Worm (Caenorhabditis elegans) whole organism, midembryonic: ENCODE measurements around the gene frpr-9.

Source experiments
- T22C8.4 ChIP-seq: fragments of 200-800 bp; sonication (Bioruptor generic); IDR thresholded peaks from 2 replicates; pipeline ENCODE4 v1.3.6; 2022; ENCODE audit warnings: missing genetic modification characterization, missing compliant biosample characterization
- cog-1 ChIP-seq: sonication (generic microtip); optimal IDR thresholded peaks from 2 replicates; lab custom pipeline; 2016; ENCODE audit warnings: missing genetic modification characterization, missing compliant biosample characterization
- flt-1 ChIP-seq: fragments of 200-800 bp; sonication (Bioruptor generic); IDR thresholded peaks from 2 replicates; pipeline ENCODE4 v1.3.6; 2022; ENCODE audit warnings: missing genetic modification characterization, missing compliant biosample characterization
- klf-2 ChIP-seq: fragments of 200-800 bp; sonication (Bioruptor generic); conservative IDR thresholded peaks from 2 replicates; pipeline ENCODE4 v1.3.6; 2022; ENCODE audit warnings: missing genetic modification reagents, missing genetic modification characterization, missing compliant biosample characterization
- med-1 ChIP-seq: sonication (generic microtip); optimal IDR thresholded peaks from 2 replicates; lab custom pipeline; 2017; ENCODE audit warnings: missing genetic modification characterization, mild to moderate bottlenecking, missing compliant biosample characterization, antibody characterized with exemption, missing genetic modification reagents; ENCODE audit not compliant: insufficient read depth
- ref-1 ChIP-seq: fragments of 200-800 bp; sonication (Bioruptor generic); conservative IDR thresholded peaks from 2 replicates; pipeline ENCODE4 v1.3.6; 2022; ENCODE audit warnings: missing genetic modification reagents, missing genetic modification characterization, missing compliant biosample characterization
- tab-1 ChIP-seq: fragments of 200-800 bp; sonication (Bioruptor generic); IDR thresholded peaks from 2 replicates; pipeline ENCODE4 v1.3.6; 2022; ENCODE audit warnings: missing genetic modification characterization, missing compliant biosample characterization
- ztf-23 ChIP-seq: fragments of 200-800 bp; sonication (Bioruptor generic); IDR thresholded peaks from 2 replicates; pipeline ENCODE4 v1.3.6; 2022; ENCODE audit warnings: missing genetic modification reagents, missing genetic modification characterization, missing compliant biosample characterization
- ztf-29 ChIP-seq: fragments of 200-800 bp; sonication (Bioruptor generic); IDR thresholded peaks from 2 replicates; pipeline ENCODE4 v1.3.6; 2022; ENCODE audit warnings: missing genetic modification reagents, missing genetic modification characterization, missing compliant biosample characterization

The frpr-9 gene

ce11 chrV:11040020-11040419 is 48.1 kb downstream of the frpr-9 start, which contains the start of gene C45B11.9:
Gene C45B11.9, plus strand, starts transcription at chrV:11040320.
- no peak for TF ChIP-seq ztf-23 (GFP tag; lab: Robert Waterston, UW)
- TF ChIP-seq tab-1 (GFP tag; lab: Robert Waterston, UW): no peak
- TF ChIP-seq ref-1 (GFP tag; lab: Robert Waterston, UW): no peak
- TF ChIP-seq med-1 (GFP tag; lab: Kevin White, UChicago): no peak
- no peak for TF ChIP-seq T22C8.4 (GFP tag; lab: Robert Waterston, UW)
- TF ChIP-seq flt-1: no peak
- no peak for TF ChIP-seq cog-1 (tag; lab: Kevin White, UChicago)
- TF ChIP-seq klf-2 (GFP tag; lab: Robert Waterston, UW): no peak
- no peak for TF ChIP-seq ztf-29 (GFP tag; lab: Robert Waterston, UW)

DNA sequence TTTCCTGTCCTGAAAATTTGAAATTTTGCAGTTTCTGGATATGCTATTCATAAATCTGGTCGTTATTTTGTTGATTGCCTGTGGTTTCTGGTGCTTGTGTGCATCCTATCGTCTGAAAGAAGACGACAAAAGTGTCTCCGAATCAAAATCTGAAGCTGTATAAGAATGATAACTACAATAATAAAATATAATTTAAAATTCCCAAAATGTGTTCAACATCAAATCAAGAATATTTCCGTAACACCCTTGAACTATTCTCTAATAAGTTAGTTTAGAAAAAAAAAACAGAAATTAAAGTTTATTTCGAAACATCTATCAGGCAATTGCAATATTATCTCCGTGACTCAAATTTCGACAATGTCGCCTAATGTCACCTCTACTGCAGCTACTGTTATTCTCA is 48.6 kb downstream of the frpr-9 start, which contains the start of gene C45B11.8:
Gene C45B11.8, plus strand, starts transcription at position 301 of the 400 bp plus-strand sequence.
- no peak for TF ChIP-seq ztf-29 (GFP tag; lab: Robert Waterston, UW)
- TF ChIP-seq tab-1 (GFP tag; lab: Robert Waterston, UW): no peak
- no peak for TF ChIP-seq T22C8.4 (GFP tag; lab: Robert Waterston, UW)
- no peak for TF ChIP-seq flt-1
- no peak for TF ChIP-seq ztf-23 (GFP tag; lab: Robert Waterston, UW)
- TF ChIP-seq cog-1 (tag; lab: Kevin White, UChicago): no peak
- no peak for TF ChIP-seq klf-2 (GFP tag; lab: Robert Waterston, UW)
- TF ChIP-seq med-1 (GFP tag; lab: Kevin White, UChicago): no peak

- no peak for TF ChIP-seq T22C8.4 (GFP tag; lab: Robert Waterston, UW)
- no peak for TF ChIP-seq flt-1
- TF ChIP-seq ref-1 (GFP tag; lab: Robert Waterston, UW): no peak
- TF ChIP-seq cog-1 (tag; lab: Kevin White, UChicago): no peak
- TF ChIP-seq ztf-23 (GFP tag; lab: Robert Waterston, UW): no peak
- TF ChIP-seq tab-1 (GFP tag; lab: Robert Waterston, UW): no peak
- no peak for TF ChIP-seq med-1 (GFP tag; lab: Kevin White, UChicago)
Observed at ce11 chrV:11041499-11041898, 49.6 kb downstream of the frpr-9 start, which contains the start of gene C45B11.5. Gene C45B11.5, plus strand, starts transcription at chrV:11041799.

DNA sequence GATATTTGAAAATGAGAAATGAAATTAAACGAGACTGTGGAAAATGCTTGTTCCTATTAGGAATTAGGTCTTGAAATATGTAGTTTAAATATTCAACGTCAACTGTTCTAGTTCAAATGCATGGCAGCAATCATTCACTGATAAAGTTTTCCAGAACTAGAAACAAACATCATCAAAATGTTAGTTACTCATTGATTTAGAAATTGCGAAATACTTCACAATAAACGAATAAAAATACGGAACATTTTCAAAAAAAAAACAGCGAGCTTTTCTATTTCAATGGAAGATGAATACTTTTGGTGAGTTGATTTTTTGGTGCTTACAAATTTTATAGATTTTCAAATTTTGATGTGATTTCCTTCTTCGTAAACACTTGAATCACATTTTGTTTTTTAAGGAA is 50.6 kb downstream of the frpr-9 start, which contains the start of gene C45B11.2:
Gene C45B11.2, plus strand, starts transcription at position 173 of the 400 bp plus-strand sequence.
- TF ChIP-seq ztf-23 (GFP tag; lab: Robert Waterston, UW) (no peak), tab-1 (GFP tag; lab: Robert Waterston, UW) (no peak), cog-1 (tag; lab: Kevin White, UChicago) (no peak), med-1 (GFP tag; lab: Kevin White, UChicago) (no peak), T22C8.4 (GFP tag; lab: Robert Waterston, UW) (no peak), ref-1 (GFP tag; lab: Robert Waterston, UW) (no peak), flt-1 (no peak), ztf-29 (GFP tag; lab: Robert Waterston, UW) (no peak), klf-2 (GFP tag; lab: Robert Waterston, UW) (no peak)

DNA sequence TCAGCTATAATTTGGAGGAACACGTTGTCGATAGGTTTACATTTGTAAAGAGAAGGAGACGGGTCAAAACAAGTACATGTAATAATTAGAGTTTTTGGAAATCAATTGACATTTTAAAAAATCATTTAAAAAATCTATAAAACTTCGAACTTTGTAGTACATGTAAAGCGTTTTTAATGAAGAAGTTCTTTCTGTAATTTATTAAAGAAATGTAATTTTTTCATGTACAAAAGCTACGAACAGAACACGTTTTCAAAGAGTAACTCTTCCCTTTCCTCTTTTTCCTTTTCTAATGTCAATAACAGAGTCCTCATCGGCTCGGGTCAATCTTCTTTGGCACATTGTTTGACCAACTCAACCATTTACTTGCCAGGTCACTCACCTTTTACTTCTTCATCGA is 51.9 kb downstream of the frpr-9 start, which contains the start of gene C45B11.6:
Gene C45B11.6, plus strand, starts transcription at position 301 of the 400 bp plus-strand sequence.
- no peak for TF ChIP-seq tab-1 (GFP tag; lab: Robert Waterston, UW)
